Worm (Caenorhabditis elegans): ENCODE measurements around the gene F32F2.4.

DNA sequence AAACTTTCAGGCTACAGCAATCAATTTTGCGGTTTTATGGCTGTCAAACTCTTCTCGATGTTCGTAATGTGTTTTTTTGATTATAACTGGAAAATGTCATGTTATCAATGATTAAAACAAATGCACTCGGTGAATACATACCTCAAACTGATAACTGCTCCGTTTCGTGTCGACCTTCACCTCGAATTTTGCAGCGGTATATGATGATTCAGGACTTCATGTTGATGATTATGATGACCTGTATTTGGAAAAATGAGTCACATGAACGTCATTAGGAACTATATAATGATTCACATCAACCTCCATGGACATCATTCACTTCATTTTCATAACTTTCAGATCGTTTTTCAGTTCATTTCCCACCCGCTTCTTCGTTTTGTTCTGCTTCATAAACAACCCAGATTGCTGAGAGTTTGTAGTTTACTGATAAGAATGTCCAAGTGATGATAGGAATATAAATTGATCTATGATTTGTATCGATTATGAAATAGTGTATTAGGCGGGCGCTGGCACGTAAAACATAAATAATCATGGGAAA is 13.2 kb upstream of the F32F2.4 start:
- TF ChIP-seq ceh-82 (tag; optimal IDR thresholded peaks at IDR 0.05) (no peak), unc-62 (GFP tag; optimal IDR thresholded peaks at IDR 0.05) (no peak), F13H6.1 (tag; optimal IDR thresholded peaks at IDR 0.05) (no peak), lin-13 (GFP tag; optimal IDR thresholded peaks at IDR 0.05) (no peak), elt-1 (tag; optimal IDR thresholded peaks at IDR 0.05) (no peak), C34F6.9 (tag; optimal IDR thresholded peaks at IDR 0.05) (no peak), snpc-4 (tag; optimal IDR thresholded peaks at IDR 0.05) (no peak), elt-3 (tag; optimal IDR thresholded peaks at IDR 0.05) (no peak), lin-39 (tag; optimal IDR thresholded peaks at IDR 0.05) (no peak), mdl-1 (tag; optimal IDR thresholded peaks at IDR 0.05) (no peak), aly-2 (tag; optimal IDR thresholded peaks at IDR 0.05) (no peak), R02D3.7 (tag; optimal IDR thresholded peaks at IDR 0.05) (no peak), lsy-2 (tag; optimal IDR thresholded peaks at IDR 0.05) (no peak), peb-1 (tag; optimal IDR thresholded peaks at IDR 0.05) (no peak)

Measured in whole organism, L2 larva.